Worm (Caenorhabditis elegans): ENCODE measurements around the gene R08A2.5.

- TF ChIP-seq unc-39 (tag; optimal IDR thresholded peaks at IDR 0.05), result no peak
- no peak for TF ChIP-seq unc-62 (GFP tag; optimal IDR thresholded peaks at IDR 0.05)
These were observed 16.9 kb downstream of the R08A2.5 start, which contains the start of gene oig-3 for ce11 chrV:14729343-14729742.
